Worm (Caenorhabditis elegans) whole organism, L2 larva: ENCODE results near the gene mtl-2.

Experiments
- blmp-1 ChIP-seq: sonication (generic microtip); optimal IDR thresholded peaks from 2 replicates; lab custom pipeline; 2017; ENCODE audit warnings: missing genetic modification characterization, mild to moderate bottlenecking, missing compliant biosample characterization, antibody characterized with exemption, moderate library complexity; ENCODE audit not compliant: insufficient read depth
- egl-27 ChIP-seq: sonication (generic microtip); optimal IDR thresholded peaks from 3 replicates; lab custom pipeline; 2017; ENCODE audit warnings: missing biosample characterization, missing genetic modification reagents, missing genetic modification characterization
- lin-13 ChIP-seq: fragments of 150-350 bp; optimal IDR thresholded peaks from 2 replicates; lab custom pipeline; 2014; ENCODE audit warnings: missing biosample characterization, missing genetic modification reagents, missing genetic modification characterization
- lin-39 ChIP-seq: fragments of 150-350 bp; optimal IDR thresholded peaks from 2 replicates; lab custom pipeline; 2014; ENCODE audit warnings: missing biosample characterization, missing genetic modification reagents, missing genetic modification characterization
- mdl-1 ChIP-seq, 2 experiments: fragments of 150-350 bp in 1 of 2; sonication (generic microtip) in 1 of 2; optimal IDR thresholded peaks; 2 replicates each; lab custom pipeline; 2017; ENCODE audit warnings: missing biosample characterization in 2 of 2, missing genetic modification characterization in 2 of 2
- nhr-12 ChIP-seq: fragments of 150-350 bp; optimal IDR thresholded peaks from 2 replicates; lab custom pipeline; 2014; ENCODE audit warnings: missing biosample characterization, missing genetic modification characterization
- nhr-23 ChIP-seq: fragments of 150-350 bp; optimal IDR thresholded peaks from 2 replicates; lab custom pipeline; 2014; ENCODE audit warnings: missing biosample characterization, missing genetic modification reagents, missing genetic modification characterization
- nhr-237 ChIP-seq: fragments of 150-350 bp; optimal IDR thresholded peaks from 2 replicates; lab custom pipeline; 2014; ENCODE audit warnings: missing biosample characterization, missing genetic modification characterization
- nhr-77 ChIP-seq: fragments of 150-350 bp; optimal IDR thresholded peaks from 2 replicates; lab custom pipeline; 2014; ENCODE audit warnings: missing biosample characterization, missing genetic modification characterization
- snpc-4 ChIP-seq: fragments of 150-350 bp; optimal IDR thresholded peaks from 2 replicates; lab custom pipeline; 2014; ENCODE audit warnings: missing biosample characterization, missing genetic modification characterization

ce11 chrV:14011427-14011826 lies 7.0 kb downstream of the mtl-2 start:
- TF ChIP-seq lin-13 (GFP tag; lab: Kevin White, UChicago) (no peak), nhr-23 (no peak), mdl-1 (tag; optimal IDR thresholded peaks at IDR 0.05; lab: Kevin White, UChicago) (no peak), snpc-4 (tag; lab: Kevin White, UChicago) (no peak), nhr-237 (tag; lab: Kevin White, UChicago) (no peak), nhr-77 (tag; lab: Kevin White, UChicago) (no peak), nhr-12 (tag; lab: Kevin White, UChicago) (no peak), blmp-1 (no peak), egl-27 (tag; lab: Kevin White, UChicago) (no peak), lin-39 (no peak)
